Fruit fly (Drosophila melanogaster): ENCODE data around the gene CG42507.

CG42507 gene

dm6 chr3L:14781082-14781862 lies 23.5 kb upstream of the CG42507 start (continued):
- TF ChIP-seq CG6175 (GFP tag; IDR thresholded peaks at IDR 0.05) (no peak), Dbx (GFP tag; IDR thresholded peaks at IDR 0.05) (peak; percentile 37; the same call in 1 of the 3 replicates), eve (GFP tag; optimal IDR thresholded peaks at IDR 0.05) (peak in 1 of 2 experiments; percentile 85), tup (GFP tag; optimal IDR thresholded peaks at IDR 0.05) (no peak), CG8281 (tag; optimal IDR thresholded peaks at IDR 0.05) (peak; percentile 42), Six4 (GFP tag; optimal IDR thresholded peaks at IDR 0.05) (peak; percentile 21), klu (GFP tag; IDR thresholded peaks at IDR 0.05) (no peak), CG1832 (GFP tag; optimal IDR thresholded peaks at IDR 0.05) (no peak), dan (GFP tag; IDR thresholded peaks at IDR 0.05) (no peak), Bteb2 (GFP tag; optimal IDR thresholded peaks at IDR 0.05) (peak; percentile 17), CG13424 (tag; optimal IDR thresholded peaks at IDR 0.05) (peak; percentile 76), zfh2 (GFP tag; optimal IDR thresholded peaks at IDR 0.05) (no peak), Rfx (GFP tag; IDR thresholded peaks at IDR 0.05) (0 out of 2 replicates have a peak, but pooled peaks have one; percentile 49), Mrtf (GFP tag; IDR thresholded peaks at IDR 0.05) (0 out of 3 replicates have a peak, but pooled peaks have one; percentile 23), D19B (GFP tag; optimal IDR thresholded peaks at IDR 0.05) (peak; percentile 29), HLH3B (GFP tag; IDR thresholded peaks at IDR 0.05) (no peak; the same call in 1 of the 2 replicates), danr (GFP tag; IDR thresholded peaks at IDR 0.05) (0 out of 2 replicates have a peak, but pooled peaks have one; percentile 9), HLH54F (GFP tag; optimal IDR thresholded peaks at IDR 0.05) (peak; percentile 25), CG32532 (GFP tag; IDR thresholded peaks at IDR 0.05) (peak; percentile 33; the same call in 1 of the 2 replicates), p53 (GFP tag; optimal IDR thresholded peaks at IDR 0.05) (no peak), E2f2 (GFP tag; IDR thresholded peaks at IDR 0.05) (no peak; the same call in 1 of the 2 replicates), Scr (GFP tag; IDR thresholded peaks at IDR 0.05; ENCODE audit: partially characterized antibody) (peak; percentile 14; the same call in 1 of the 2 replicates), fd96Cb (tag; optimal IDR thresholded peaks at IDR 0.05) (peak; percentile 81), CTCF (GFP tag; optimal IDR thresholded peaks at IDR 0.05) (peak; percentile 8), CG3995 (GFP tag; optimal IDR thresholded peaks at IDR 0.05) (no peak), wek (GFP tag; optimal IDR thresholded peaks at IDR 0.05) (peak; percentile 79), CG10274 (GFP tag; optimal IDR thresholded peaks at IDR 0.05) (no peak), bowl (GFP tag; IDR thresholded peaks at IDR 0.05) (no peak), Ets97D (GFP tag; optimal IDR thresholded peaks at IDR 0.05) (peak; percentile 14), Lpt (GFP tag; optimal IDR thresholded peaks at IDR 0.05) (no peak), croc (GFP tag; conservative IDR thresholded peaks at IDR 0.05) (peak; percentile 14; the same call in 1 of the 3 replicates), CG12155 (GFP tag; optimal IDR thresholded peaks at IDR 0.05) (no peak), chm (GFP tag; IDR thresholded peaks at IDR 0.05) (peak; percentile 66; the same call in 1 of the 2 replicates), Adf1 (GFP tag; IDR thresholded peaks at IDR 0.05) (no peak; the same call in 1 of the 2 replicates), sob (GFP tag; IDR thresholded peaks at IDR 0.05) (peak; percentile 38; the same call in 1 of the 2 replicates), grn (GFP tag; optimal IDR thresholded peaks at IDR 0.05) (no peak), ERR (GFP tag; optimal IDR thresholded peaks at IDR 0.05) (peak; percentile 30), tna (GFP tag; IDR thresholded peaks at IDR 0.05; ENCODE audit: partially characterized antibody) (no peak), so (GFP tag; IDR thresholded peaks at IDR 0.05) (peak; percentile 50; the same call in 1 of the 3 replicates), wdn (GFP tag; IDR thresholded peaks at IDR 0.05) (no peak), pros (GFP tag; optimal IDR thresholded peaks at IDR 0.05) (peak; percentile 99), Doc3 (GFP tag; IDR thresholded peaks at IDR 0.05; ENCODE audit: partially characterized antibody) (no peak; the same call in 2 of the 3 replicates), CG7987 (GFP tag; optimal IDR thresholded peaks at IDR 0.05) (peak; percentile 98), Elba2 (GFP tag; optimal IDR thresholded peaks at IDR 0.05) (no peak), Hand (GFP tag; optimal IDR thresholded peaks at IDR 0.05) (no peak), Hr78 (GFP tag; optimal IDR thresholded peaks at IDR 0.05) (peak in 1 of 2 experiments; percentile 97), insv (GFP tag; optimal IDR thresholded peaks at IDR 0.05) (peak in 1 of 2 experiments; percentile 54), vvl (GFP tag; IDR thresholded peaks at IDR 0.05) (peak; percentile 54), CG12391 (tag; optimal IDR thresholded peaks at IDR 0.05) (peak; percentile 73)
